Fruit fly (Drosophila melanogaster): ENCODE measurements around the gene Pvf3.

Gene Pvf3

dm6 chr2L:7140089-7140488, 17.4 kb downstream of the Pvf3 start:
- no peak for TF ChIP-seq Sin3A (optimal IDR thresholded peaks at IDR 0.05)
- no peak for TF ChIP-seq Myc (optimal IDR thresholded peaks at IDR 0.05)
- no peak for TF ChIP-seq insv (optimal IDR thresholded peaks at IDR 0.05)
- TF ChIP-seq h (optimal IDR thresholded peaks at IDR 0.05), result no peak
- TF ChIP-seq ttk (optimal IDR thresholded peaks at IDR 0.05), result no peak
- TF ChIP-seq psq (optimal IDR thresholded peaks at IDR 0.05), result no peak

dm6 chr2L:7138516-7139061, 18.9 kb downstream of the Pvf3 start:
- no peak for TF ChIP-seq h (optimal IDR thresholded peaks at IDR 0.05)
- TF ChIP-seq psq (optimal IDR thresholded peaks at IDR 0.05), result no peak
- no peak for TF ChIP-seq ttk (optimal IDR thresholded peaks at IDR 0.05)
- TF ChIP-seq Sin3A (optimal IDR thresholded peaks at IDR 0.05), result no peak
- TF ChIP-seq insv (optimal IDR thresholded peaks at IDR 0.05), result no peak
- no peak for TF ChIP-seq Myc (optimal IDR thresholded peaks at IDR 0.05)

- TF ChIP-seq ttk (optimal IDR thresholded peaks at IDR 0.05) (no peak), h (optimal IDR thresholded peaks at IDR 0.05) (no peak), insv (optimal IDR thresholded peaks at IDR 0.05) (no peak), Sin3A (optimal IDR thresholded peaks at IDR 0.05) (no peak), Myc (optimal IDR thresholded peaks at IDR 0.05) (no peak), psq (optimal IDR thresholded peaks at IDR 0.05) (no peak)
These were observed 20.8 kb downstream of the Pvf3 start for dm6 chr2L:7136667-7137066.

- TF ChIP-seq psq (optimal IDR thresholded peaks at IDR 0.05) (no peak), Sin3A (optimal IDR thresholded peaks at IDR 0.05) (no peak), ttk (optimal IDR thresholded peaks at IDR 0.05) (no peak), insv (optimal IDR thresholded peaks at IDR 0.05) (no peak)
These were observed 22.4 kb downstream of the Pvf3 start for dm6 chr2L:7135069-7135468.

- TF ChIP-seq insv (optimal IDR thresholded peaks at IDR 0.05), result no peak
- no peak for TF ChIP-seq Myc (optimal IDR thresholded peaks at IDR 0.05)
- TF ChIP-seq psq (optimal IDR thresholded peaks at IDR 0.05), result no peak
- TF ChIP-seq ttk (optimal IDR thresholded peaks at IDR 0.05), result no peak
- no peak for TF ChIP-seq h (optimal IDR thresholded peaks at IDR 0.05)
- TF ChIP-seq Sin3A (optimal IDR thresholded peaks at IDR 0.05), result no peak
These were observed 23.8 kb downstream of the Pvf3 start for dm6 chr2L:7133506-7134270.

dm6 chr2L:7125209-7125752, 32.2 kb downstream of the Pvf3 start:
- TF ChIP-seq ttk (optimal IDR thresholded peaks at IDR 0.05) (no peak), insv (optimal IDR thresholded peaks at IDR 0.05) (no peak), Sin3A (optimal IDR thresholded peaks at IDR 0.05) (no peak), h (optimal IDR thresholded peaks at IDR 0.05) (no peak), Myc (optimal IDR thresholded peaks at IDR 0.05) (no peak), psq (optimal IDR thresholded peaks at IDR 0.05) (no peak)

dm6 chr2L:7123695-7124094, 33.8 kb downstream of the Pvf3 start:
- TF ChIP-seq ttk (optimal IDR thresholded peaks at IDR 0.05), result no peak
- no peak for TF ChIP-seq Sin3A (optimal IDR thresholded peaks at IDR 0.05)
- TF ChIP-seq Myc (optimal IDR thresholded peaks at IDR 0.05), result no peak
- no peak for TF ChIP-seq psq (optimal IDR thresholded peaks at IDR 0.05)
- TF ChIP-seq insv (optimal IDR thresholded peaks at IDR 0.05), result no peak
- TF ChIP-seq h (optimal IDR thresholded peaks at IDR 0.05), result no peak

dm6 chr2L:7122865-7123264, 34.6 kb downstream of the Pvf3 start:
- no peak for TF ChIP-seq Sin3A (optimal IDR thresholded peaks at IDR 0.05)
- TF ChIP-seq Myc (optimal IDR thresholded peaks at IDR 0.05), result no peak
- no peak for TF ChIP-seq h (optimal IDR thresholded peaks at IDR 0.05)
- TF ChIP-seq insv (optimal IDR thresholded peaks at IDR 0.05), result no peak
- no peak for TF ChIP-seq ttk (optimal IDR thresholded peaks at IDR 0.05)
- TF ChIP-seq psq (optimal IDR thresholded peaks at IDR 0.05), result no peak

dm6 chr2L:7121065-7121464, 36.4 kb downstream of the Pvf3 start:
- TF ChIP-seq ttk (optimal IDR thresholded peaks at IDR 0.05), result no peak
- TF ChIP-seq Myc (optimal IDR thresholded peaks at IDR 0.05), result no peak
- TF ChIP-seq h (optimal IDR thresholded peaks at IDR 0.05), result no peak
- no peak for TF ChIP-seq insv (optimal IDR thresholded peaks at IDR 0.05)
- no peak for TF ChIP-seq Sin3A (optimal IDR thresholded peaks at IDR 0.05)
- no peak for TF ChIP-seq psq (optimal IDR thresholded peaks at IDR 0.05)

dm6 chr2L:7119460-7120047, 37.9 kb downstream of the Pvf3 start:
- TF ChIP-seq ttk (optimal IDR thresholded peaks at IDR 0.05), result no peak
- no peak for TF ChIP-seq Sin3A (optimal IDR thresholded peaks at IDR 0.05)
- TF ChIP-seq psq (optimal IDR thresholded peaks at IDR 0.05), result no peak
- no peak for TF ChIP-seq insv (optimal IDR thresholded peaks at IDR 0.05)
- TF ChIP-seq h (optimal IDR thresholded peaks at IDR 0.05), result no peak
- TF ChIP-seq Myc (optimal IDR thresholded peaks at IDR 0.05), result no peak

dm6 chr2L:7118205-7118801, 39.2 kb downstream of the Pvf3 start:
- no peak for TF ChIP-seq Sin3A (optimal IDR thresholded peaks at IDR 0.05)

- TF ChIP-seq h (optimal IDR thresholded peaks at IDR 0.05), result no peak
- TF ChIP-seq psq (optimal IDR thresholded peaks at IDR 0.05), result no peak
- TF ChIP-seq ttk (optimal IDR thresholded peaks at IDR 0.05), result no peak
- TF ChIP-seq insv (optimal IDR thresholded peaks at IDR 0.05), result no peak
- no peak for TF ChIP-seq Sin3A (optimal IDR thresholded peaks at IDR 0.05)
- TF ChIP-seq Myc (optimal IDR thresholded peaks at IDR 0.05), result no peak
These were observed 39.8 kb downstream of the Pvf3 start for dm6 chr2L:7117552-7118144.
